Fruit fly (Drosophila melanogaster): ENCODE data around the gene CG14380.

The CG14380 gene

DNA sequence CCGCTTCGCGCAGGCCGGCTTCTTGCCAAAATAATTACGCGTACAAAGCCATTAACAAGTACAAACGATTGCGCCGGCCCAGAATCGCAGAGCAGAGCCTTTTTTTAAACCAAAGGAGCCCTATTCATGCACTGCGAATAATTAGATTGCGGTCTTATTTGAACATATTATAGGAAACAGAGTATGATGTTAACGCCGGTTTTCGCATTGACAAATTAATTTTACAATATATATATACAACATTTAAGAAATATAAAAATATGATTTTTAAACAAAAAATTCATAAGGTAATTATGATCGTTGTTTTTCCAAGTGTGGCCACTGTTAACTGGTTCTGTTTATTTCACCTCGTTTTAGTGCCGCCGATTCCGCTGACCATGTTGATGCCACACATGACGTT lies 26.8 kb downstream of the CG14380 start (continued):
- peak; percentile 17 for TF ChIP-seq CG8319 (GFP tag; optimal IDR thresholded peaks at IDR 0.05)
- TF ChIP-seq fd85E (GFP tag; optimal IDR thresholded peaks at IDR 0.05) = no peak
- peak; percentile 12 for TF ChIP-seq CG7368 (GFP tag; optimal IDR thresholded peaks at IDR 0.05)
- TF ChIP-seq CG8632 (GFP tag; optimal IDR thresholded peaks at IDR 0.05) = peak; percentile 65
- TF ChIP-seq Ets96B (tag; optimal IDR thresholded peaks at IDR 0.05) = peak; percentile 61
- TF ChIP-seq CG6276 (GFP tag; optimal IDR thresholded peaks at IDR 0.05) = no peak
- TF ChIP-seq Sox15 (GFP tag; optimal IDR thresholded peaks at IDR 0.05) = no peak
- TF ChIP-seq CG6792 (GFP tag; optimal IDR thresholded peaks at IDR 0.05) = peak; percentile 57
- no peak for TF ChIP-seq CG1621 (tag; optimal IDR thresholded peaks at IDR 0.05)
- TF ChIP-seq CG9139 (GFP tag; optimal IDR thresholded peaks at IDR 0.05) = peak; percentile 36
- TF ChIP-seq OdsH (GFP tag; optimal IDR thresholded peaks at IDR 0.05) = peak; percentile 34
- no peak for TF ChIP-seq Eip93F (GFP tag; optimal IDR thresholded peaks at IDR 0.05)
- TF ChIP-seq topi (GFP tag; optimal IDR thresholded peaks at IDR 0.05) = peak; percentile 27
- TF ChIP-seq CG3032 (tag; optimal IDR thresholded peaks at IDR 0.05) = peak; percentile 65
- TF ChIP-seq CG8119 (GFP tag; IDR thresholded peaks at IDR 0.05) = 0 out of 3 replicates have a peak, but pooled peaks have one; percentile 14

DNA sequence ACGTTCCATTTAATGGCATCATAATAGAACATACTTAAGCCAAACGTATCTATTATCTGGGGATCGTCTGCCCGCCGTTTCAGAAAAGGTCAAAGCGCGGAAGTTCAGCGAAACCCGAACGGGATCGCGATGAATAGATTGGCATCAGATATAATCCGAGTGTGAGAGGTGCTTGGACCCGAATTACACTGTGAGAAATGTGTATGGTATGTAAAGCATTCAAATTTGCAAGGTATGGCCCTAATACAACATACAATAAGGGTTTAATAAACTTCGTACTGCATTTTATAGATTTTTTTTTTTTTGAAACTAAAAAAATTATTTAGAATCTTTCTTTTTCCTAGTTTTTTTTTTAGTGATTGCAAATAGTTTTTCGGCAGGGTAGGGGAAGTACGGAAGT lies 30.4 kb downstream of the CG14380 start:
- TF ChIP-seq svp (GFP tag) (peak; percentile 5), CG34406 (GFP tag; optimal IDR thresholded peaks at IDR 0.05) (no peak), CG10669 (GFP tag; optimal IDR thresholded peaks at IDR 0.05) (no peak), fd59A (GFP tag; optimal IDR thresholded peaks at IDR 0.05) (no peak), Lpt (GFP tag; optimal IDR thresholded peaks at IDR 0.05) (no peak)

DNA sequence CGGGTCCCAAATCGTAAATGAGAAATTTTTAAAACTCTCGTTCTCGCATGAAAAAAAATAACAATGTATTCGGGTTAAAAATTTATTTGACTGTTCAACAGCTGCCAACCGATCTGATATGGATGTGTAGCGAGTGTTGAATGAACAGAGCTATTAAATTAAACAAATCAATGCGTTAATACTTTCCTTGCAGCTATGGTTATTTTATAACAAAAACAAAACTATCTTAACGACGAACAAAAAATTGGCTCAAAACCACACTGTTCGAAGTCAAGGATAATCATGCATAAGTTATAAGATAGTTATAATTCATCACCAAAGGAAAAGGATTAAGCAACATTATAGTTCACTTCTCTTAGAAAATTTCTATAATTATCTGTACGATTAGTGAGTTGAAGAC lies 32.2 kb downstream of the CG14380 start, which contains the start of gene CG8476:
Gene CG8476 (minus strand): TSS at position 101 of the 400 bp plus-strand sequence.
- TF ChIP-seq CG32006 (GFP tag; optimal IDR thresholded peaks at IDR 0.05) (no peak), Blimp-1 (GFP tag; optimal IDR thresholded peaks at IDR 0.05) (no peak), Hr38 (GFP tag; optimal IDR thresholded peaks at IDR 0.05) (no peak), svp (GFP tag) (peak; percentile 43), Sox14 (GFP tag; optimal IDR thresholded peaks at IDR 0.05) (no peak), spab (GFP tag; optimal IDR thresholded peaks at IDR 0.05) (no peak), CG8319 (GFP tag; optimal IDR thresholded peaks at IDR 0.05) (no peak), fd59A (GFP tag; optimal IDR thresholded peaks at IDR 0.05) (no peak)

DNA sequence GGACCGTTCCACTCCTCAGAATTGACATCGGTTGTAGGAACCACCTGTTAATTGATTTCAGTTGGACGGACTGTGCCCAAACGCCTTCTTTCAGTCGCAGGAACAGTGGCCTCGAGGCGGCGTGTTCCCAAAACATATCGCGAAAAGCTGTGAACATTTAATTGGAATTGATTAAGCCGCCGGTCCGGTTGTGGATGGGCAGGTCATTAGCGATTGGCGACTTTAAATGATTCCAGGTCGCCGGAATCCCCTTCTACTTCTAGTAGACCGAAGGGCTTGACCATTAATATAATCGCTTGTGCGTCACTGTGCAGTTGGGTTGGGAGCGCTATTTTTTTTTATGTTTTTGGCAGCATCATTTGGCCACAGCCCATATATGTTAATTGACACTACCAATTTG lies 33.5 kb downstream of the CG14380 start:
- no peak for TF ChIP-seq esn (GFP tag; optimal IDR thresholded peaks at IDR 0.05)
- TF ChIP-seq CG8632 (GFP tag; optimal IDR thresholded peaks at IDR 0.05) = no peak
- peak; percentile 12 for TF ChIP-seq Eip78C (GFP tag)
- TF ChIP-seq ss (GFP tag; optimal IDR thresholded peaks at IDR 0.05) = no peak
- no peak for TF ChIP-seq achi (GFP tag; optimal IDR thresholded peaks at IDR 0.05)
- TF ChIP-seq fd59A (GFP tag; optimal IDR thresholded peaks at IDR 0.05) = no peak
- TF ChIP-seq CG32006 (GFP tag; optimal IDR thresholded peaks at IDR 0.05) = peak; percentile 33
- 0 out of 3 replicates have a peak, but pooled peaks have one; percentile 15 for TF ChIP-seq CG6163 (GFP tag; IDR thresholded peaks at IDR 0.05)
- no peak for TF ChIP-seq CG15336 (GFP tag; IDR thresholded peaks at IDR 0.05)

DNA sequence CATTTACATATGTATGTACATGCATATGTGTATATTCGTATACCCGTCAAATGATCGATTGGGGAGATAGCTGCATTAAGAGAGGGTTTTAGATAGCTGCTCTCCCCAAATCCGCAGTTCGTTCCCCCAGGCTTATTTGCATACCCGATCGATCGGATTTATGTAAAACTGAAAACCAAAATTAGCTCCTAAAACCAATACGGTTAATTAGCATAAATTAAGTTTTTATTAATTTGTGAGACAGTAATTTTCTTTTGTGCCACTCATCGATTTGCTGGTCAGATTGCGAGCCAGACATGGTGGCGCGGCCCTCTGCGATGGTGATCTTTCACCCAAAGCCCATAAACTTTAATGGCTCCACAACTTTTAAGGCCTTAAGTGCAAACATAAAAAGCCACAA lies 42.9 kb downstream of the CG14380 start:
- TF ChIP-seq Ets96B (tag; optimal IDR thresholded peaks at IDR 0.05) (no peak), fd85E (GFP tag; optimal IDR thresholded peaks at IDR 0.05) (no peak)

Data from whole organism, prepupa.